Worm (Caenorhabditis elegans) whole organism, L1 larva: Measurements from ENCODE around the gene ttr-19.

Source experiments
- C04F5.9 ChIP-seq: sonication (generic microtip); optimal IDR thresholded peaks from 2 replicates; lab custom pipeline; 2016; ENCODE audit warnings: missing genetic modification characterization, missing compliant biosample characterization
- C16A3.4 ChIP-seq: fragments of 150-350 bp; optimal IDR thresholded peaks from 2 replicates; lab custom pipeline; 2014; ENCODE audit warnings: missing biosample characterization, missing genetic modification characterization
- C34B4.2 ChIP-seq: sonication (generic microtip); optimal IDR thresholded peaks from 2 replicates; lab custom pipeline; 2017; ENCODE audit warnings: mild to moderate bottlenecking, missing genetic modification characterization, missing compliant biosample characterization
- Y116A8C.19 ChIP-seq: sonication (generic microtip); optimal IDR thresholded peaks from 2 replicates; lab custom pipeline; 2016; ENCODE audit warnings: missing compliant biosample characterization, missing genetic modification characterization, borderline replicate concordance
- aha-1 ChIP-seq: fragments of 150-350 bp; optimal IDR thresholded peaks from 2 replicates; lab custom pipeline; 2014; ENCODE audit warnings: missing biosample characterization, missing genetic modification characterization
- alr-1 ChIP-seq: fragments of 200-800 bp; sonication (Bioruptor generic); optimal IDR thresholded peaks from 2 replicates; lab custom pipeline; 2018; ENCODE audit warnings: borderline replicate concordance, mild to moderate bottlenecking, missing genetic modification characterization, missing compliant biosample characterization
- aly-2 ChIP-seq: fragments of 150-350 bp; optimal IDR thresholded peaks from 2 replicates; lab custom pipeline; 2014; ENCODE audit warnings: missing biosample characterization, missing genetic modification characterization
- ceh-63 ChIP-seq: fragments of 200-800 bp; sonication (Bioruptor generic); optimal IDR thresholded peaks from 2 replicates; lab custom pipeline; 2018; ENCODE audit warnings: mild to moderate bottlenecking, missing genetic modification characterization, missing compliant biosample characterization
- ceh-8 ChIP-seq: fragments of 200-800 bp; sonication (Bioruptor generic); optimal IDR thresholded peaks from 2 replicates; lab custom pipeline; 2018; ENCODE audit warnings: mild to moderate bottlenecking, missing genetic modification characterization, moderate library complexity, missing compliant biosample characterization
- ceh-90 ChIP-seq: sonication (generic microtip); optimal IDR thresholded peaks from 2 replicates; lab custom pipeline; 2016; ENCODE audit warnings: missing genetic modification characterization, missing compliant biosample characterization
- ces-1 ChIP-seq: fragments of 150-350 bp; optimal IDR thresholded peaks from 2 replicates; lab custom pipeline; 2014; ENCODE audit warnings: missing biosample characterization, missing genetic modification reagents, missing genetic modification characterization
- dpl-1 ChIP-seq, 3 experiments: fragments of 150-350 bp in 2 of 3; sonication (generic microtip) in 1 of 3; optimal IDR thresholded peaks; 2 replicates each; lab custom pipeline; 2014 to 2017; ENCODE audit warnings: missing biosample characterization in 3 of 3, missing genetic modification characterization in 3 of 3, missing genetic modification reagents in 3 of 3
- dsc-1 ChIP-seq: sonication (generic microtip); optimal IDR thresholded peaks from 2 replicates; lab custom pipeline; 2016; ENCODE audit warnings: mild to moderate bottlenecking, missing genetic modification characterization, missing compliant biosample characterization
- egl-13 ChIP-seq: sonication (generic microtip); optimal IDR thresholded peaks from 2 replicates; lab custom pipeline; 2016; ENCODE audit warnings: missing genotype, missing genetic modification reagents, missing genetic modification characterization, missing compliant biosample characterization
- elt-2 ChIP-seq: sonication (generic microtip); optimal IDR thresholded peaks from 2 replicates; lab custom pipeline; 2016; ENCODE audit warnings: missing genetic modification characterization, mild to moderate bottlenecking, inconsistent platforms, missing compliant biosample characterization, missing genetic modification reagents
- ets-5 ChIP-seq: fragments of 200-800 bp; sonication (Bioruptor generic); IDR thresholded peaks from 2 replicates; pipeline ENCODE4 v1.3.6; 2022; ENCODE audit warnings: missing genetic modification characterization, missing compliant biosample characterization
- fkh-10 ChIP-seq: sonication (generic microtip); optimal IDR thresholded peaks from 2 replicates; lab custom pipeline; 2017; ENCODE audit warnings: missing biosample characterization, missing genetic modification reagents, missing genetic modification characterization
- fkh-8 ChIP-seq: sonication (generic microtip); optimal IDR thresholded peaks from 2 replicates; lab custom pipeline; 2016; ENCODE audit warnings: mild to moderate bottlenecking, missing genetic modification characterization, missing compliant biosample characterization
- fos-1 ChIP-seq: fragments of 150-350 bp; optimal IDR thresholded peaks from 2 replicates; lab custom pipeline; 2014; ENCODE audit warnings: missing biosample characterization, missing genetic modification characterization
- hpl-2 ChIP-seq: fragments of 150-350 bp; optimal IDR thresholded peaks from 2 replicates; lab custom pipeline; 2014; ENCODE audit warnings: missing biosample characterization, missing genetic modification reagents, missing genetic modification characterization
- irx-1 ChIP-seq: sonication (generic microtip); optimal IDR thresholded peaks from 2 replicates; lab custom pipeline; 2016; ENCODE audit warnings: missing genetic modification characterization, missing compliant biosample characterization
- lin-13 ChIP-seq: fragments of 150-350 bp; optimal IDR thresholded peaks from 2 replicates; lab custom pipeline; 2014; ENCODE audit warnings: missing biosample characterization, missing genetic modification reagents, missing genetic modification characterization
- lin-15B ChIP-seq: fragments of 150-350 bp; sonication (generic microtip); optimal IDR thresholded peaks from 3 replicates; lab custom pipeline; 2014; ENCODE audit warnings: missing biosample characterization, missing genetic modification characterization
- lin-39 ChIP-seq: fragments of 150-350 bp; optimal IDR thresholded peaks from 2 replicates; lab custom pipeline; 2014; ENCODE audit warnings: missing biosample characterization, missing genetic modification reagents, missing genetic modification characterization
- mab-9 ChIP-seq: fragments of 200-800 bp; sonication (Bioruptor generic); IDR thresholded peaks from 2 replicates; pipeline ENCODE4 v1.3.6; 2022; ENCODE audit warnings: missing genetic modification reagents, missing genetic modification characterization, missing compliant biosample characterization
- nhr-11 ChIP-seq: fragments of 150-350 bp; optimal IDR thresholded peaks from 2 replicates; lab custom pipeline; 2014; ENCODE audit warnings: missing biosample characterization, missing genetic modification characterization
- nhr-12 ChIP-seq: sonication (generic microtip); optimal IDR thresholded peaks from 2 replicates; lab custom pipeline; 2017; ENCODE audit warnings: missing biosample characterization, missing genetic modification characterization
- nhr-19 ChIP-seq: fragments of 200-800 bp; sonication (Bioruptor generic); conservative IDR thresholded peaks from 2 replicates; pipeline ENCODE4 v1.3.6; 2022; ENCODE audit warnings: missing genetic modification characterization, missing compliant biosample characterization
- nhr-71 ChIP-seq: sonication (generic microtip); optimal IDR thresholded peaks from 2 replicates; lab custom pipeline; 2016; ENCODE audit warnings: mild to moderate bottlenecking, missing genetic modification characterization, moderate library complexity, missing compliant biosample characterization
- nhr-90 ChIP-seq: sonication (generic microtip); optimal IDR thresholded peaks from 2 replicates; lab custom pipeline; 2016; ENCODE audit warnings: mild to moderate bottlenecking, missing genetic modification characterization, missing compliant biosample characterization; ENCODE audit not compliant: poor library complexity
- rnt-1 ChIP-seq: sonication (generic microtip); optimal IDR thresholded peaks from 2 replicates; lab custom pipeline; 2016; ENCODE audit warnings: mild to moderate bottlenecking, missing genetic modification characterization, moderate library complexity, missing compliant biosample characterization
- snpc-4 ChIP-seq: fragments of 150-350 bp; optimal IDR thresholded peaks from 2 replicates; lab custom pipeline; 2014; ENCODE audit warnings: missing biosample characterization, missing genetic modification characterization
- swsn-7 ChIP-seq: sonication (generic microtip); optimal IDR thresholded peaks from 2 replicates; lab custom pipeline; 2016; ENCODE audit warnings: missing genetic modification characterization, missing compliant biosample characterization
- tbx-2 ChIP-seq: sonication (generic microtip); optimal IDR thresholded peaks from 2 replicates; lab custom pipeline; 2016; ENCODE audit warnings: missing genetic modification characterization, missing compliant biosample characterization
- vab-15 ChIP-seq: sonication (generic microtip); optimal IDR thresholded peaks from 2 replicates; lab custom pipeline; 2017; ENCODE audit warnings: missing genotype, mild to moderate bottlenecking, missing genetic modification characterization, missing compliant biosample characterization

The ttr-19 gene

ce11 chrV:10237171-10237570 lies 9.9 kb upstream of the ttr-19 start:
- TF ChIP-seq hpl-2 = no peak
- no peak for TF ChIP-seq tbx-2
- no peak for TF ChIP-seq lin-39 (tag; lab: Kevin White, UChicago)
- no peak for TF ChIP-seq rnt-1
- TF ChIP-seq fos-1 (tag; lab: Kevin White, UChicago) = no peak
- no peak for TF ChIP-seq aly-2 (tag; lab: Kevin White, UChicago)
- no peak for TF ChIP-seq ces-1 (GFP tag; lab: Kevin White, UChicago)
- no peak for TF ChIP-seq aha-1 (tag; lab: Kevin White, UChicago)
- no peak for TF ChIP-seq C04F5.9 (tag; lab: Kevin White, UChicago)
- TF ChIP-seq ceh-90 (tag; lab: Kevin White, UChicago) = no peak

DNA sequence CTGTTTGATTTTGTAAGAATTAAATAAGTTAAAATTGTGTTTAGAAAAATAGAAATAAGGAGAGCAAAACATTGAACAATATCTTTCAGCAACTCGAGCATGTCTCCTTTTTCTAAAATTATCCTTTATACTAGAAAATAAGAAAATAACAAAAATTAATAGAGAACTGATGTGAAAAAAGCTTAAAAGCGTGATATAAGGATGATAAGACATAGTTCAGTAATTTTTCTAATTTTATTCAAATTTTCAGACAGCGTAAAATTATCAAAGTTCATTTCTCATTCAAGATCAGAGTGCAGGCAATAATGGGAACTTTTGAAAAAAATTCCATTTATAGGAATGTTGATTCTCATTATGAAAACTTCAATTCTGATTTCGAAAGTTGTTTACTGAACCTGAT lies 6.1 kb upstream of the ttr-19 start, which contains the start of gene str-182:
TSS of gene str-182 (minus strand) at position 101 of the 400 bp plus-strand sequence.
- TF ChIP-seq C34B4.2 (tag; lab: Kevin White, UChicago) = no peak
- TF ChIP-seq aly-2 (tag; lab: Kevin White, UChicago) = no peak
- TF ChIP-seq nhr-71 (tag; lab: Kevin White, UChicago) = peak; percentile 12
- TF ChIP-seq fkh-8 (tag; lab: Kevin White, UChicago) = peak; percentile 41

DNA sequence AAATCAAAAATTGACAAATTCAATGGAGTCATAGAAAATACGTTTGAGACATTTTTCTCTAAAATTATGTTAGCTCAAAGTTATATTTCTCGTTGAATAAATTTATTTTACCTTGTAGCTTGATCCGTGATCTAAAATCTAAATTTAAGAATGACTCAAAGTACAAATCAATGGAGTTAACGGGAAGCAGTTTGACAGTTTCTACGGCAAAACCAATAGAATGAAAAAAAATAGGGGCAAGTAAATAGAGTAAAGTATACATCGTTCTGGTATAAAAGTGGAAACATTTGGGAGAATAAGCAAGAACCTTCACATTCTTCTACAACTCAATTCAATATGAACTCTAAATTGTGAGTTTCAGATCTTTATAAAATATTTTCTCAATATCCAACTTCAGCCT lies 3.7 kb upstream of the ttr-19 start, which contains the start of gene fipr-6:
TSS of gene fipr-6 (plus strand) at position 301 of the 400 bp plus-strand sequence.
- no peak for TF ChIP-seq lin-15B
- no peak for TF ChIP-seq lin-13 (GFP tag; lab: Kevin White, UChicago)
- no peak for TF ChIP-seq Y116A8C.19 (tag; lab: Kevin White, UChicago)
- TF ChIP-seq nhr-11 = no peak
- no peak for TF ChIP-seq nhr-12 (tag; lab: Kevin White, UChicago)
- no peak for TF ChIP-seq rnt-1
- TF ChIP-seq fkh-10 (GFP tag; lab: Kevin White, UChicago) = no peak
- TF ChIP-seq ets-5 (GFP tag; lab: Robert Waterston, UW) = no peak
- TF ChIP-seq egl-13 (tag; lab: Kevin White, UChicago) = no peak
- TF ChIP-seq vab-15 (tag; lab: Kevin White, UChicago) = no peak
- no peak for TF ChIP-seq swsn-7 (tag; lab: Kevin White, UChicago)
- no peak for TF ChIP-seq alr-1
- TF ChIP-seq elt-2 (tag; lab: Kevin White, UChicago) = no peak
- TF ChIP-seq ceh-8 (GFP tag; lab: Kevin White, UChicago) = no peak
- TF ChIP-seq dpl-1 (GFP tag; optimal IDR thresholded peaks at IDR 0.05; lab: Kevin White, UChicago) = no peak

- TF ChIP-seq nhr-90 (tag; lab: Kevin White, UChicago) (no peak), dsc-1 (tag; lab: Kevin White, UChicago) (peak; percentile 61)
These were observed 2.1 kb upstream of the ttr-19 start, which contains the start of the genes pyt-1 and fipr-7 for ce11 chrV:10229222-10229879. TSS of gene pyt-1 (minus strand) at chrV:10229322. TSS of gene fipr-7 (plus strand) at chrV:10229829.

- TF ChIP-seq ceh-90 (tag; lab: Kevin White, UChicago) (no peak), snpc-4 (tag; lab: Kevin White, UChicago) (no peak), C16A3.4 (tag; lab: Kevin White, UChicago) (no peak), ceh-8 (GFP tag; lab: Kevin White, UChicago) (no peak), ceh-63 (no peak), irx-1 (tag; lab: Kevin White, UChicago) (no peak), nhr-11 (no peak), rnt-1 (no peak), nhr-19 (GFP tag; lab: Robert Waterston, UW) (no peak), mab-9 (GFP tag; lab: Robert Waterston, UW) (no peak)
These were observed 1.1 kb upstream of the ttr-19 start, which contains the start of gene fipr-4 for ce11 chrV:10228360-10228759. TSS of gene fipr-4 (minus strand) at chrV:10228460.
